Fruit fly (Drosophila melanogaster) whole organism: ENCODE data around the gene mRRF2.

ENCODE experiments used
- CG8478 ChIP-seq: fragments of >200 bp; optimal IDR thresholded peaks from 2 replicates; lab custom pipeline; 2018; ENCODE audit warnings: inconsistent platforms
- Dll ChIP-seq: fragments of >200 bp; optimal IDR thresholded peaks from 2 replicates; lab custom pipeline; 2017
- EcR ChIP-seq, 2 experiments: fragments of >200 bp; optimal IDR thresholded peaks; 2 replicates each; lab custom pipeline; 2017; ENCODE audit warnings: missing biosample characterization in 2 of 2, missing genetic modification characterization in 2 of 2, missing genetic modification reagents in 2 of 2
- pan ChIP-seq: fragments of >200 bp; optimal IDR thresholded peaks from 2 replicates; lab custom pipeline; 2017
- psq ChIP-seq: fragments of >200 bp; optimal IDR thresholded peaks from 2 replicates; lab custom pipeline; 2017
- usp ChIP-seq: fragments of >200 bp; optimal IDR thresholded peaks from 2 replicates; lab custom pipeline; 2017; ENCODE audit warnings: missing biosample characterization, missing genetic modification characterization, mixed read lengths

mRRF2 gene

DNA sequence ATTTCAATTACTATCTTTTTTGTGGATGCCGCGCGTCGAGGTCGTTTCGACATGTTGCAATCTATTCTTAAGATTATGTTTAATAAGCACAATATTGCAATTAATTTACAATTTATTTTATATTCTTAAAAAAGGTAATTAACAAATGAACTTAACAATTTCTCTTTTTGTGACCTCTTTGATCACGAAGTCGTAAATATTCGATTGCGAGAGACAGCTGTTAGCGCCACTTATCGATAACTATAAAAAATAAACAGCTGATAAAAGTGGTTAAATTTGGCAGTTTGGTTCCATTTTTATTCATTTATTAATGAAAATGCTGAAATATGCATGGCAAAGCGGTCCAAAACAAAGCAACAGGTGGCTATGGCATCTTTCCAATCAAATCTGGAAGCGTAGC is at the start of gene mRRF2, which contains the start of gene CG31156:
TSS of gene mRRF2 (plus strand) at position 239 of the 400 bp plus-strand sequence.
TSS of gene CG31156 (minus strand) at position 209 of the 400 bp plus-strand sequence.
- TF ChIP-seq usp (GFP tag; lab: Kevin White, UChicago) (no peak), EcR (GFP tag; optimal IDR thresholded peaks at IDR 0.05; lab: Kevin White, UChicago) (no peak), psq (no peak), CG8478 (lab: Kevin White, UChicago) (no peak), Dll (no peak), pan (lab: Kevin White, UChicago) (no peak)

DNA sequence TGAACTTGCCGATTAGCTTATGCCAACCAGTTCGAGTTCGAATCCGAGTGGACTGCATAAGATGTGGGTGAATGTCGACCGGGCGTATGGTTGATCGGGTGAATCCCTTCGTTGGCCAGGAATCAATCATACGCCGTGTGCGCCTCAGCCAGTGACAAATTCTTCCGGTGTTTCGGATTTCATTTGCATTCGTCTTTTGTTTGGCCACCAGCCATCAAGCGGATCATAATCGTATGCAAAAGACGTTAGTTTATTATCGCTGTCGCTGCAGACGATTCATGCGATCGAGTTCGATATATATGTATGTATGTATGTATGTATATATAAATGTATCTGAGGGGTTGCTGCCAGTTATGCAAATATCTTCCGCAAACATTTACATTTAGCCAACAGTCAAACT is 49.4 kb upstream of the mRRF2 start:
- TF ChIP-seq pan (lab: Kevin White, UChicago) (no peak), usp (GFP tag; lab: Kevin White, UChicago) (no peak), Dll (no peak), psq (no peak), EcR (GFP tag; optimal IDR thresholded peaks at IDR 0.05; lab: Kevin White, UChicago) (no peak), CG8478 (lab: Kevin White, UChicago) (no peak)

DNA sequence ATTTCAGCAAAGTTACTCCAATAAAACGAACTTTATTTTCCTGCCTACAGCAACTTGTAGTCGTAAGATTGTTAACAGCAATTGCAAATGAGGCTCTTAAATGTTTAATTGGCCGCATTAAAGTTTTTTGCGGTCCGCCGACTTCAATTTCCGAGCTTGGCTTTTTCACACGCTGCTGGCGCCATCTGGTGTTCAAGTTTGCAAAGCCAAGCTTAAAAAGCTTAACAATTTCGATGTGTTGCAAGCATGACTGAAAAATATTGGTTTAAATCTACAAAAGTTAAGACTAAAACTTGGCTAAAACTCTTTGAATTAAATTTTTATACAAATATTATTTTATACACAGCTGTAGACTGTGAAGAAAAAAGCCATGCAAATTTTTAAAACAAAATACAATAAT is 48.8 kb upstream of the mRRF2 start:
- TF ChIP-seq pan (lab: Kevin White, UChicago) (no peak), EcR (GFP tag; optimal IDR thresholded peaks at IDR 0.05; lab: Kevin White, UChicago) (no peak), CG8478 (lab: Kevin White, UChicago) (no peak)

DNA sequence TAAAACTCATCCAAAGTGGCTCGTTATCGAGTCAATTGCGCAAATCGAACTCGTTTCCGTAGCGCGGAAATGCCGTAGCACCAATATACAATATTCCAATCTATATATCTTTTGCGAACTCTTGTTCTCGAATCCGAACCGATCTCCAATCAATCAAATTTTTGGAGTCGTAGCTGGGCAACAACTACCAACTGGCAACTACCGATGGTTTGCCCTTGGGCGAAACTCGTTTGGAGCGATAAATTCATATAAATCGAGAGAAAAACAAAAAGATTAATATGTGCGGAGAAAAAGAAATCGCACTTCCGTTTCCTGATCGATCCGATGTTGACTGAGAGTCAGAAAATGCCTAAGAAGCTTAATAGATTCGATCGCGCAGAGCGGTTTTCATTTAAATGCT is 47.8 kb upstream of the mRRF2 start:
- TF ChIP-seq Dll, result no peak
- no peak for TF ChIP-seq CG8478 (lab: Kevin White, UChicago)
- TF ChIP-seq psq, result no peak

DNA sequence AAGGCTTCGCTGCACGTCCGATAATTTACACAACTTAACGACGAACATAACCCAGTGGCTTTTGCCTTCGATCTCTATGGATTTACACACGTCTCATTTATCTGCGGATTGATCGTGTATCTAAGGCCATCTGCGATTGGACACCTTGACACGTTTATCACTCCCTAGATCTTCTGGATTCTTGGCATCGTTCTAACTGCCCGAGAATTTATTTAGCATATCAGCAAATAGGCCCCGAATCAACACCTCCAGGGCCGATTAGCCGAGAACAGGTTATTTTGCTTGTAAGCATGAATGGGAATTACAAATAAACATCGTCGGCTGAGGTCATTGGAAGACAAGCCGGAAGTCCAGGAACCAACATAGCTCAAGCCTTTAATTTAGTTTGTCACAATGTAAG is 45.0 kb upstream of the mRRF2 start:
- no peak for TF ChIP-seq usp (GFP tag; lab: Kevin White, UChicago)
- TF ChIP-seq EcR (GFP tag; optimal IDR thresholded peaks at IDR 0.05; lab: Kevin White, UChicago), result no peak
- TF ChIP-seq pan (lab: Kevin White, UChicago), result no peak
- TF ChIP-seq psq, result no peak
- no peak for TF ChIP-seq CG8478 (lab: Kevin White, UChicago)
- no peak for TF ChIP-seq Dll

DNA sequence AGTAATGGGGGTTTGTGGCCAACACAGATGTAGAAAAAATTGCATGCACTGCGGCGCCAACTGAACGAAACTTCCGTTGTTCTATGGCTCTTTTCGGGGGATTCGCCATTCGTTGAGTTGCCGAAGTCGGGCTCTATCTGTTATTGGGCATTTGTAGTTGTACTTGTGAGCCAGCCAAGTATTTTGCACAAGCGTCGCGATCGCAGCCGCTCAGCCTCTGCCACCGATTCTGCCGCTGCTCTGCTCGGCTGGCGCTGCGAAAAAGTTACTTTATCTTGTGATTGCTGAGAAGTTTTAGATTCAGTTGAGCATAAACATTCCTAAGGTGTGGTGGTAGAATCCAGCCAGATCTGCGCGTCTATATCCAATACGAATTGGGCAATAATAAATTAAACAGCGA is 43.6 kb upstream of the mRRF2 start, which contains the start of gene CG33110:
TSS of gene CG33110 (plus strand) at position 301 of the 400 bp plus-strand sequence.
- TF ChIP-seq Dll (no peak), usp (GFP tag; lab: Kevin White, UChicago) (no peak), EcR (GFP tag; optimal IDR thresholded peaks at IDR 0.05; lab: Kevin White, UChicago) (no peak), CG8478 (lab: Kevin White, UChicago) (no peak), pan (lab: Kevin White, UChicago) (no peak), psq (no peak)

DNA sequence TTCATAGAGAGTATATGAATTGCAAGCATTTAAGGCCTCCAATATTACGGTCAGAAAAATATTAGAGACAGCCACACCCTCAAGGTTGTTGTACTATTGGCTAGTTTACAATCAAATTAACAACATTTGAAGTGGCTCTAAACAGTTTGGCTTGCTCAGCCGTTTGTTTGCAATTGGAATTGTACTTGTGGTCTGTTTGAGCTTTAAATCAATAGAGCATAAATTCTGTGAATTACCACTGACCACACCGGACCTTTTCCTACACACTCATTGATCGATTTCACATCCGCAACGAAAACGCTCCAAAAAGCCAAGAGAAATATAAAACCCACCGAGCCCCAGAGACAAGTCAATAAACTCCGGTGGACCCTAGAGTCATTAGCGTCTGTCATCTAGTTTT is 39.9 kb upstream of the mRRF2 start:
- TF ChIP-seq usp (GFP tag; lab: Kevin White, UChicago) (no peak), Dll (no peak), psq (no peak), EcR (GFP tag; optimal IDR thresholded peaks at IDR 0.05; lab: Kevin White, UChicago) (no peak), CG8478 (lab: Kevin White, UChicago) (no peak), pan (lab: Kevin White, UChicago) (no peak)

DNA sequence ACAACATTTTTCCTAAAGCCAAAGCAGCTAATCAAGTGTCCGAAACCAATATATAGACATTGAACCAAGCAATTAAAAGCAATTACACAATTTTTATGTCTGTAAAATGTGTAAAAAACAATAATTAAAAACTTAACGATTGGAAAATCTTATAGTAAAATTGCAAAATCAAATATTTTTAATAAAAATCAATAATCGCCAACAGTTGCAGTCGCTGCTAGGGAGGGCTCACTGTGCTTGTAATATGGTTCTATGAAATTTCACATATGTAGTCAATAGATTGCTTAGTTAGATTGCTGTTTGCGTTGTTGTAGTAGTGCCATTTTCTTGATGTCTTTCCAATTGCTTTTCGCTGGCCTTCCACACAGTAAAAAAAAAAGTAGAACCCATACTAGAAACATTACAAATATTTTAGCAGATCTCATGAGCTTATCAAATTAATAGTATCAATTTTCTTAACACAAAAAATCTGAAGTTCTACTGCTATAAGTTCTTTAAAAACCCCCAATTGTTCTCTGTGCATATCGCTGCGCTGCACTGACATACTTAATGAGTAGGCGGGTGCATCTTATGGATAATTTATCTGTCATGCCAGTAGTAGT is 37.3 kb upstream of the mRRF2 start:
- TF ChIP-seq CG8478 (lab: Kevin White, UChicago) (no peak), EcR (GFP tag; optimal IDR thresholded peaks at IDR 0.05; lab: Kevin White, UChicago) (no peak), usp (GFP tag; lab: Kevin White, UChicago) (no peak), pan (lab: Kevin White, UChicago) (no peak), psq (no peak), Dll (no peak)

DNA sequence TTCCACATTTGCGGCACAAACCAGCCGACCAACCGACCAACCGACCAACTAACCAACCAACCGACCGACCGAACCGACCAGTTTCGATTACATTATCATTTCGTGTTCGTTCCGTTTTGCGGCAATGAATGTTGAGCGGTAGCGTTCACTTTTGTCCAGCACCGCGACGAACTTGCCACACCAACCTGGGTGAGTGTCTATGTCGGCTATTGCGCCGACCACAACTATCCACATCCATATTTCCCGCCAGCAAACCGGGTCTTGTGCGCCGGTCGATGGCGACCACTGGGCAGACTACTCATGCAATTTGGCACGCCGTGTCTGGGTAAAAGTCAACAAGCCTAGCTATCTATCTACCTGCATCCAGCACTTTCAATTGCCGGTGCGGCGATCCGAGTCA is 36.5 kb upstream of the mRRF2 start:
- TF ChIP-seq psq (no peak), pan (lab: Kevin White, UChicago) (no peak), EcR (GFP tag; optimal IDR thresholded peaks at IDR 0.05; lab: Kevin White, UChicago) (no peak), usp (GFP tag; lab: Kevin White, UChicago) (no peak), CG8478 (lab: Kevin White, UChicago) (no peak), Dll (no peak)

DNA sequence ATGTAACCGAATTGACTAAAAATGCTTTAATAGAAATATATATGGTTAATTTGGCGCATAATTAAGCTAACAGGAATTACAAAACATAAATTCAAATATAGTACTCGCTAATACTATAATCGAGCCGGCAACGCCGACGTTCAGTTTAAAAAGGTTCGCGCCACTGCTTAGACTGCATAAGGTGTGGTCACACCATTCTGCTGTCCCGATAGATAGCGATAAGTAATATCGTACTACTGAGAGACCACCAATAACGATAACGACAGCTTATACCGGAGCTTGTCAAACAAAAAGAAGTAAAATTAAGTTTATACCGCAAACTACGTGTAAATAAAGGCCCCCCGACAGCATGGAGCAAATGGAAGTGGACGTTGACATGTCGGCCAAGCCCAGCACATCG is 32.9 kb upstream of the mRRF2 start, which contains the start of gene CSN6:
TSS of gene CSN6 (plus strand) at position 228 of the 400 bp plus-strand sequence.
- TF ChIP-seq psq, result no peak
- no peak for TF ChIP-seq CG8478 (lab: Kevin White, UChicago)
- TF ChIP-seq Dll, result no peak
- no peak for TF ChIP-seq usp (GFP tag; lab: Kevin White, UChicago)
- no peak for TF ChIP-seq pan (lab: Kevin White, UChicago)
- no peak for TF ChIP-seq EcR (GFP tag; optimal IDR thresholded peaks at IDR 0.05; lab: Kevin White, UChicago)

DNA sequence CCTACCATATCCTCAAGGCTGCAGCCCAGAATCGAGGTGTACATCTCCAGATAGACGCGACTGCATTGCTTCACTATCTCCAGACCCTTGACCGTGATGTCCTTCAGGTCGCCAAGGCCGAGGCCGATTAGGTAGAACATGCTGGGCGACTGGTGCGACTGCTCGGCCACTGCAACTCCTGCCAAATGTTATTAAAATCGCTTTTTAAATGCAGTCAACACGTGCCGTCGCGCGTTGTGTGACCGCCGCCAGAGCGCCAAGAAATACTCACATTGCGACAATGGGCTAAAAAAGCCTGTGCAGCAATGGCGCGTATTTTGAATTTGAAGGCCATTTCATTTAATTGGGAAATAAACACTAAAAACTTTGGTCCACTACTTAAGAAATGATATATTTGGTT is 30.5 kb upstream of the mRRF2 start, which contains the start of gene Dph5:
TSS of gene Dph5 (minus strand) at position 245 of the 400 bp plus-strand sequence.
- TF ChIP-seq usp (GFP tag; lab: Kevin White, UChicago), result no peak
- TF ChIP-seq pan (lab: Kevin White, UChicago), result no peak
- no peak for TF ChIP-seq EcR (GFP tag; optimal IDR thresholded peaks at IDR 0.05; lab: Kevin White, UChicago)
- TF ChIP-seq CG8478 (lab: Kevin White, UChicago), result no peak
- TF ChIP-seq psq, result no peak
- TF ChIP-seq Dll, result no peak

DNA sequence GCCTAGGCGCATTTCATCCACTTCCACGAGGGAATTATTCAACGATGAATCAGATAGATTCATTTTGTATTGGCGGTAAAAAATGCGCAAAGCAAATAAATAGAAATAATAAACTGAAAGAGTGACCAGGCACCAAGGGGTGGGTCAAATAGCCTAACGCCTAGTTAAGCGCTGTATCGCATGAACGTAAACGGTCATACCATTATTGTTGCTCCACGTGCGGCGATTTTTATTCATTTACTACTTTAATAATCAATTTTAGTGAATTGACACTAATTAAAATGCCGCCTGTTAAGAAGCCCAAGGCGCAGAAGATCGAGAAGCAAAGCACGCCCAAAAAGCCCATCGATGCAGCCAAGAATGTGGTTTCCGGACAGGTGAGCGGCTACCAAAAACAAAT is 28.9 kb upstream of the mRRF2 start, which contains the start of the genes CG33107 and CG6937:
TSS of gene CG33107 (minus strand) at position 137 of the 400 bp plus-strand sequence.
TSS of gene CG6937 (plus strand) at position 192 of the 400 bp plus-strand sequence.
- TF ChIP-seq psq, result no peak
- TF ChIP-seq Dll, result no peak
- TF ChIP-seq usp (GFP tag; lab: Kevin White, UChicago), result no peak
- TF ChIP-seq EcR (GFP tag; optimal IDR thresholded peaks at IDR 0.05; lab: Kevin White, UChicago), result no peak
- TF ChIP-seq CG8478 (lab: Kevin White, UChicago), result no peak
- no peak for TF ChIP-seq pan (lab: Kevin White, UChicago)
